Worm (Caenorhabditis elegans): ENCODE data around the gene T19C4.5.

- no peak for TF ChIP-seq sdc-2 (tag; optimal IDR thresholded peaks at IDR 0.05)
- TF ChIP-seq K02D7.2 (tag; optimal IDR thresholded peaks at IDR 0.05) = no peak
- no peak for TF ChIP-seq pha-4 (tag; optimal IDR thresholded peaks at IDR 0.05)
- TF ChIP-seq unc-3 (GFP tag; conservative IDR thresholded peaks at IDR 0.05) = no peak
- no peak for TF ChIP-seq unc-3 (tag; optimal IDR thresholded peaks at IDR 0.05)
- no peak for TF ChIP-seq C38D4.7 (GFP tag; optimal IDR thresholded peaks at IDR 0.05)
- TF ChIP-seq ceh-14 (tag; optimal IDR thresholded peaks at IDR 0.05) = no peak
- no peak for TF ChIP-seq pat-9 (tag; optimal IDR thresholded peaks at IDR 0.05)
- TF ChIP-seq ceh-19 (GFP tag; optimal IDR thresholded peaks at IDR 0.05) = no peak
- TF ChIP-seq pag-3 (tag; optimal IDR thresholded peaks at IDR 0.05; ENCODE audit: borderline replicate concordance) = no peak
- TF ChIP-seq K09A11.1 (tag; optimal IDR thresholded peaks at IDR 0.05; ENCODE audit: insufficient read depth) = no peak
- TF ChIP-seq nhr-11 (tag; optimal IDR thresholded peaks at IDR 0.05) = no peak
- no peak for TF ChIP-seq rnt-1 (tag; optimal IDR thresholded peaks at IDR 0.05)
These were observed 24.3 kb upstream of the T19C4.5 start for ce11 chrV:11147780-11148144.
